Worm (Caenorhabditis elegans) whole organism, late embryonic: Measurements from ENCODE around the gene ZC506.1.

Experiments used
- C08G9.2 ChIP-seq: sonication (generic microtip); optimal IDR thresholded peaks from 2 replicates; lab custom pipeline; 2016; ENCODE audit warnings: mild to moderate bottlenecking, missing genetic modification characterization, moderate library complexity, missing compliant biosample characterization
- syd-9 ChIP-seq: sonication (generic microtip); optimal IDR thresholded peaks from 2 replicates; lab custom pipeline; 2016; ENCODE audit warnings: mild to moderate bottlenecking, missing genetic modification characterization, moderate library complexity, missing compliant biosample characterization

- no peak for TF ChIP-seq C08G9.2 (tag; lab: Kevin White, UChicago)
- TF ChIP-seq syd-9 (tag; lab: Kevin White, UChicago): no peak
These were observed 18.2 kb upstream of the ZC506.1 start for ce11 chrX:9940524-9940923.
